Worm (Caenorhabditis elegans) whole organism, mixed stage, embryonic: Measurements from ENCODE around the gene srw-33.

ENCODE experiments used
- elt-3 ChIP-seq: fragments of 150-350 bp; optimal IDR thresholded peaks from 2 replicates; lab custom pipeline; 2014; ENCODE audit warnings: missing biosample characterization, missing genetic modification characterization
- hlh-1 ChIP-seq: fragments of 150-350 bp; optimal IDR thresholded peaks from 2 replicates; lab custom pipeline; 2014; ENCODE audit warnings: missing biosample characterization, missing genetic modification reagents, missing genetic modification characterization
- lin-13 ChIP-seq: fragments of 150-350 bp; optimal IDR thresholded peaks from 2 replicates; lab custom pipeline; 2014; ENCODE audit warnings: missing biosample characterization, missing genetic modification characterization
- lsy-2 ChIP-seq: fragments of 150-350 bp; optimal IDR thresholded peaks from 2 replicates; lab custom pipeline; 2014; ENCODE audit warnings: missing biosample characterization, missing genetic modification characterization
- nhr-12 ChIP-seq: fragments of 150-350 bp; optimal IDR thresholded peaks from 2 replicates; lab custom pipeline; 2014; ENCODE audit warnings: missing biosample characterization, missing genetic modification characterization
- nhr-76 ChIP-seq: sonication (generic microtip); optimal IDR thresholded peaks from 2 replicates; lab custom pipeline; 2017; ENCODE audit warnings: missing biosample characterization, missing genetic modification characterization
- snpc-4 ChIP-seq: fragments of 150-350 bp; optimal IDR thresholded peaks from 2 replicates; lab custom pipeline; 2014; ENCODE audit warnings: missing biosample characterization, missing genetic modification characterization
- ztf-11 ChIP-seq: fragments of 150-350 bp; optimal IDR thresholded peaks from 2 replicates; lab custom pipeline; 2014; ENCODE audit warnings: missing biosample characterization, missing genetic modification characterization

DNA sequence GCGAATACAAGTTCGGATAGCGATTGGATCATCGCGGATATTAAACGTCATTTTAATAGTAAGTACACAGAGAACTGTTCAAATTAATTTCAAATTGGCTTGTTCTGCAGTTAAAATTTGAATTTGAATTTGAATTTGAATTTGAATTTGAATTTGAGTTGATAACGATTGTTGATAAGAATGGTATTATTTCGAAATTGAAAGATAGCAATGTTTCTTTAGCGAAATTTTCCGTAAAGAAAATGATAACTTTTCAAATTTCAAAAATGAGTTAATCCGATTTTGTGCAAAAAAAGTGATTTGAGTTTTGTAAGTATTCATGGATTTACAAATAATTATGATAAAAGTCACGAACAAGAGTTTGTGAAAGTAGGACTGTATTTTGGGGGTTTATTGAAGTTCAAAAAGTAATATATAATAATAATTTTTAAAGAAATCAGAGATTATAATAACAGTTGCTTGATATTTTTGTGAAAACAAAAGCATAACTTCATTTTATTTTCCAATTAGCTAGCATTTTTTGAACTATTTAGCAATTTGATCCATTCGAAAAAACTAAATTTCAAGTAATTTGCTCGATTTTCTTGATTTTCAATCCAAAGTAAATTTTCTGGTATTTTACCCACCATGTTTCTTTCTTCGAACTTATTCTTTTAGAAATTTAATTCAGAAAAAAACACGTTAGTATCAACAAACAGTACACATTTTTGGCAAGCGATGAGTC, 25.8 kb downstream of the srw-33 start, which contains the start of gene Y36E3A.2:
- TF ChIP-seq snpc-4 (tag; lab: Kevin White, UChicago) (no peak), nhr-76 (tag; lab: Kevin White, UChicago) (no peak), ztf-11 (tag; lab: Kevin White, UChicago) (no peak), lsy-2 (tag; lab: Kevin White, UChicago) (no peak), lin-13 (tag; lab: Kevin White, UChicago) (no peak), elt-3 (tag; lab: Kevin White, UChicago) (no peak), hlh-1 (tag; lab: Kevin White, UChicago) (no peak), nhr-12 (no peak)
